Worm (Caenorhabditis elegans): ENCODE data around the gene Y9C9A.8.

ce11 chrIV:4913090-4913489, 17.1 kb upstream of the Y9C9A.8 start, which contains the start of gene str-156:
- TF ChIP-seq hmbx-1 (tag; optimal IDR thresholded peaks at IDR 0.05) (no peak), ama-1 (optimal IDR thresholded peaks at IDR 0.05) (no peak), scrt-1 (GFP tag; IDR thresholded peaks at IDR 0.05) (no peak), F13C5.2 (tag; optimal IDR thresholded peaks at IDR 0.05) (no peak), hmg-4 (GFP tag; optimal IDR thresholded peaks at IDR 0.05) (no peak), tra-4 (tag; optimal IDR thresholded peaks at IDR 0.05) (no peak), ceh-13 (GFP tag; optimal IDR thresholded peaks at IDR 0.05) (no peak), flt-1 (GFP tag; IDR thresholded peaks at IDR 0.05) (no peak), hnd-1 (tag; optimal IDR thresholded peaks at IDR 0.05) (no peak)

Data from whole organism, early embryonic.